Worm (Caenorhabditis elegans) whole organism, late embryonic: ENCODE results near the gene rnp-7.
A peak's percentile ranks its signal among the peaks of the same experiment; 100 is the strongest.

Experiments used
- Y22D7AL.16 ChIP-seq: sonication (generic microtip); optimal IDR thresholded peaks from 2 replicates; lab custom pipeline; 2016; ENCODE audit warnings: missing genetic modification characterization, missing compliant biosample characterization
- ama-1 ChIP-seq: fragments of 150-350 bp; optimal IDR thresholded peaks from 2 replicates; lab custom pipeline; 2014
- ceh-22 ChIP-seq: sonication (generic microtip); optimal IDR thresholded peaks from 2 replicates; lab custom pipeline; 2017; ENCODE audit warnings: missing biosample characterization, missing genetic modification characterization
- ceh-31 ChIP-seq: sonication (generic microtip); optimal IDR thresholded peaks from 2 replicates; lab custom pipeline; 2016; ENCODE audit warnings: missing genetic modification characterization, missing compliant biosample characterization
- dmd-4 ChIP-seq: sonication (generic microtip); optimal IDR thresholded peaks from 2 replicates; lab custom pipeline; 2016; ENCODE audit warnings: borderline replicate concordance, missing genetic modification characterization, missing compliant biosample characterization
- elt-2 ChIP-seq: sonication (generic microtip); optimal IDR thresholded peaks from 2 replicates; lab custom pipeline; 2016; ENCODE audit warnings: missing genetic modification reagents, missing genetic modification characterization, missing compliant biosample characterization
- nhr-11 ChIP-seq: fragments of 150-350 bp; optimal IDR thresholded peaks from 2 replicates; lab custom pipeline; 2014; ENCODE audit warnings: missing biosample characterization, missing genetic modification characterization
- odd-2 ChIP-seq: sonication (generic microtip); optimal IDR thresholded peaks from 2 replicates; lab custom pipeline; 2017; ENCODE audit warnings: antibody characterized with exemption, mild to moderate bottlenecking, missing genetic modification characterization, missing compliant biosample characterization
- pha-4 ChIP-seq: fragments of 150-350 bp; optimal IDR thresholded peaks from 2 replicates; lab custom pipeline; 2018; ENCODE audit warnings: missing biosample characterization, missing genetic modification reagents, missing genetic modification characterization
- pqm-1 ChIP-seq: sonication (generic microtip); optimal IDR thresholded peaks from 2 replicates; lab custom pipeline; 2016; ENCODE audit warnings: missing genetic modification characterization, missing compliant biosample characterization
- tbx-2 ChIP-seq: sonication (generic microtip); optimal IDR thresholded peaks from 2 replicates; lab custom pipeline; 2016; ENCODE audit warnings: missing genetic modification characterization, missing compliant biosample characterization
- ztf-16 ChIP-seq: sonication (generic microtip); optimal IDR thresholded peaks from 2 replicates; lab custom pipeline; 2017; ENCODE audit warnings: missing genetic modification characterization, missing compliant biosample characterization

- no peak for TF ChIP-seq elt-2 (tag; lab: Kevin White, UChicago)
- TF ChIP-seq dmd-4, result no peak
- peak; percentile 18 for TF ChIP-seq tbx-2 (tag; lab: Kevin White, UChicago)
- no peak for TF ChIP-seq pqm-1 (tag; lab: Kevin White, UChicago)
- no peak for TF ChIP-seq Y22D7AL.16 (tag; lab: Kevin White, UChicago)
- peak; percentile 46 for TF ChIP-seq ceh-31 (tag; lab: Kevin White, UChicago)
- TF ChIP-seq pha-4, result no peak
- TF ChIP-seq nhr-11 (tag; lab: Kevin White, UChicago), result no peak
- no peak for TF ChIP-seq ceh-22 (tag; lab: Kevin White, UChicago)
- no peak for TF ChIP-seq odd-2
- no peak for TF ChIP-seq ztf-16 (tag; lab: Kevin White, UChicago)
- no peak for TF ChIP-seq ama-1 (lab: Kevin White, UChicago)
These were observed 18.8 kb upstream of the rnp-7 start, which contains the start of the genes rps-14 and rpl-36 for ce11 chrIII:7179538-7180301.
